Fruit fly (Drosophila melanogaster) whole organism, prepupa: Measurements from ENCODE around the gene eIF1.
A peak's percentile ranks its signal among the peaks of the same experiment; 100 is the strongest.

Experiments
- CG11294 ChIP-seq: fragments of 200-800 bp; sonication (Bioruptor generic); IDR thresholded peaks from 2 replicates; pipeline ENCODE4 v1.3.6; 2022; ENCODE audit warnings: missing biosample characterization, missing genetic modification characterization
- CG15336 ChIP-seq: fragments of 200-800 bp; sonication (Bioruptor generic); IDR thresholded peaks from 2 replicates; pipeline ENCODE4 v1.3.6; 2022; ENCODE audit warnings: missing biosample characterization, missing genetic modification characterization
- CG16779 ChIP-seq: fragments of 200-800 bp; sonication (Bioruptor generic); optimal IDR thresholded peaks from 3 replicates; lab custom pipeline; 2017; ENCODE audit warnings: missing biosample characterization, mild to moderate bottlenecking, missing genetic modification characterization
- CG3032 ChIP-seq: fragments of 200-800 bp; optimal IDR thresholded peaks from 2 replicates; lab custom pipeline; 2019; ENCODE audit warnings: missing biosample characterization, mild to moderate bottlenecking, missing genetic modification characterization, moderate library complexity
- CG31627 ChIP-seq: fragments of 200-800 bp; sonication (Bioruptor generic); optimal IDR thresholded peaks from 3 replicates; lab custom pipeline; 2016; ENCODE audit warnings: missing biosample characterization, missing genetic modification characterization
- CG32006 ChIP-seq: fragments of 200-800 bp; sonication (Bioruptor generic); optimal IDR thresholded peaks from 3 replicates; lab custom pipeline; 2017; ENCODE audit warnings: missing biosample characterization, mild to moderate bottlenecking, missing genetic modification characterization
- CG34406 ChIP-seq: fragments of 200-800 bp; sonication (Bioruptor generic); optimal IDR thresholded peaks from 3 replicates; lab custom pipeline; 2016; ENCODE audit warnings: missing biosample characterization, missing genetic modification characterization
- CG3919 ChIP-seq: fragments of 200-800 bp; sonication (Bioruptor generic); optimal IDR thresholded peaks from 3 replicates; lab custom pipeline; 2016; ENCODE audit warnings: missing biosample characterization, missing genetic modification characterization
- CG4318 ChIP-seq: fragments of 200-800 bp; sonication (Bioruptor generic); optimal IDR thresholded peaks from 3 replicates; lab custom pipeline; 2017; ENCODE audit warnings: missing biosample characterization, mild to moderate bottlenecking, missing genetic modification characterization
- CG6163 ChIP-seq: fragments of 200-800 bp; sonication (Bioruptor generic); IDR thresholded peaks from 3 replicates; pipeline ENCODE4 v1.3.6; 2022; ENCODE audit warnings: missing biosample characterization, missing genetic modification characterization
- CG6276 ChIP-seq: fragments of 200-800 bp; sonication (Bioruptor generic); optimal IDR thresholded peaks from 2 replicates; lab custom pipeline; 2017; ENCODE audit warnings: missing biosample characterization, mild to moderate bottlenecking, missing genetic modification characterization
- CG6808 ChIP-seq: fragments of 200-800 bp; sonication (Bioruptor generic); optimal IDR thresholded peaks from 3 replicates; lab custom pipeline; 2017; ENCODE audit warnings: missing biosample characterization, missing genetic modification characterization, mild to moderate bottlenecking, moderate library complexity, missing genetic modification reagents
- CG6854 ChIP-seq: fragments of 200-800 bp; sonication (Bioruptor generic); optimal IDR thresholded peaks from 2 replicates; lab custom pipeline; 2017; ENCODE audit warnings: missing biosample characterization, mild to moderate bottlenecking, missing genetic modification characterization
- CG7368 ChIP-seq: fragments of 200-800 bp; sonication (Bioruptor generic); optimal IDR thresholded peaks from 3 replicates; lab custom pipeline; 2016; ENCODE audit warnings: missing biosample characterization, missing genetic modification characterization
- CG8119 ChIP-seq: fragments of 200-800 bp; sonication (Bioruptor generic); IDR thresholded peaks from 3 replicates; pipeline ENCODE4 v1.3.6; 2022; ENCODE audit warnings: missing biosample characterization, missing genetic modification characterization
- CG8319 ChIP-seq: fragments of 200-800 bp; sonication (Bioruptor generic); optimal IDR thresholded peaks from 3 replicates; lab custom pipeline; 2016; ENCODE audit warnings: missing biosample characterization, missing genetic modification characterization
- CG8632 ChIP-seq: fragments of 200-800 bp; sonication (Bioruptor generic); optimal IDR thresholded peaks from 3 replicates; lab custom pipeline; 2016; ENCODE audit warnings: missing biosample characterization, missing genetic modification characterization
- CG9139 ChIP-seq: fragments of 200-800 bp; sonication (Bioruptor generic); optimal IDR thresholded peaks from 3 replicates; lab custom pipeline; 2017; ENCODE audit warnings: missing biosample characterization, mild to moderate bottlenecking, missing genetic modification characterization
- Eip93F ChIP-seq: fragments of 200-800 bp; sonication (Bioruptor generic); optimal IDR thresholded peaks from 2 replicates; lab custom pipeline; 2016; ENCODE audit warnings: missing biosample characterization, mild to moderate bottlenecking, missing genetic modification characterization
- Ets21C ChIP-seq: fragments of 200-800 bp; sonication (Bioruptor generic); optimal IDR thresholded peaks from 3 replicates; lab custom pipeline; 2016; ENCODE audit warnings: missing biosample characterization, missing genetic modification characterization
- Ets96B ChIP-seq: fragments of 200-800 bp; optimal IDR thresholded peaks from 2 replicates; lab custom pipeline; 2019; ENCODE audit warnings: missing biosample characterization, mild to moderate bottlenecking, missing genetic modification characterization, moderate library complexity
- Gug ChIP-seq: fragments of 200-800 bp; sonication (Bioruptor generic); IDR thresholded peaks from 2 replicates; pipeline ENCODE4 v1.3.6; 2022; ENCODE audit warnings: missing biosample characterization, missing genetic modification characterization
- Hr38 ChIP-seq: sonication (Bioruptor generic); optimal IDR thresholded peaks from 2 replicates; lab custom pipeline; 2016; ENCODE audit warnings: missing biosample characterization, missing genetic modification characterization
- Hr39 ChIP-seq: fragments of 200-800 bp; sonication (Bioruptor generic); optimal IDR thresholded peaks from 2 replicates; lab custom pipeline; 2016; ENCODE audit warnings: missing biosample characterization, missing genetic modification characterization
- Lpt ChIP-seq: fragments of 200-800 bp; sonication (Bioruptor generic); optimal IDR thresholded peaks from 3 replicates; lab custom pipeline; 2016; ENCODE audit warnings: missing biosample characterization, missing genetic modification characterization
- Met ChIP-seq: fragments of 200-800 bp; sonication (Bioruptor generic); optimal IDR thresholded peaks from 3 replicates; lab custom pipeline; 2016; ENCODE audit warnings: missing biosample characterization, missing genetic modification characterization
- OdsH ChIP-seq: fragments of 200-800 bp; sonication (Bioruptor generic); optimal IDR thresholded peaks from 3 replicates; lab custom pipeline; 2016; ENCODE audit warnings: missing biosample characterization, missing genetic modification characterization
- Smox ChIP-seq: fragments of 200-800 bp; sonication (Bioruptor generic); optimal IDR thresholded peaks from 3 replicates; lab custom pipeline; 2016; ENCODE audit warnings: missing biosample characterization, missing genetic modification characterization
- Sox102F ChIP-seq: fragments of 200-800 bp; sonication (Bioruptor generic); optimal IDR thresholded peaks from 2 replicates; lab custom pipeline; 2016; ENCODE audit warnings: missing biosample characterization, mild to moderate bottlenecking, missing genetic modification characterization
- Sox14 ChIP-seq: fragments of 200-800 bp; sonication (Bioruptor generic); optimal IDR thresholded peaks from 3 replicates; lab custom pipeline; 2016; ENCODE audit warnings: missing biosample characterization, missing genetic modification characterization
- Sox15 ChIP-seq: fragments of 200-800 bp; sonication (Bioruptor generic); optimal IDR thresholded peaks from 3 replicates; lab custom pipeline; 2016; ENCODE audit warnings: missing biosample characterization, missing genetic modification characterization
- cyc ChIP-seq: fragments of 200-800 bp; sonication (Bioruptor generic); optimal IDR thresholded peaks from 3 replicates; lab custom pipeline; 2016; ENCODE audit warnings: missing biosample characterization, missing genetic modification characterization
- dac ChIP-seq: fragments of 200-800 bp; sonication (Bioruptor generic); optimal IDR thresholded peaks from 2 replicates; lab custom pipeline; 2017; ENCODE audit warnings: missing biosample characterization, mild to moderate bottlenecking, missing genetic modification characterization
- dsx ChIP-seq: fragments of 200-800 bp; optimal IDR thresholded peaks from 3 replicates; lab custom pipeline; 2019; ENCODE audit warnings: missing biosample characterization, mild to moderate bottlenecking, missing genetic modification characterization, moderate library complexity; ENCODE audit not compliant: poor library complexity, severe bottlenecking
- eg ChIP-seq: fragments of 200-800 bp; sonication (Bioruptor generic); IDR thresholded peaks from 3 replicates; pipeline ENCODE4 v1.3.6; 2022; ENCODE audit warnings: missing biosample characterization, missing genetic modification characterization
- esn ChIP-seq: fragments of 200-800 bp; sonication (Bioruptor generic); optimal IDR thresholded peaks from 2 replicates; lab custom pipeline; 2016; ENCODE audit warnings: missing biosample characterization, mild to moderate bottlenecking, missing genetic modification characterization, moderate library complexity
- fd59A ChIP-seq: fragments of 200-800 bp; sonication (Bioruptor generic); optimal IDR thresholded peaks from 2 replicates; lab custom pipeline; 2017; ENCODE audit warnings: missing biosample characterization, mild to moderate bottlenecking, missing genetic modification characterization, missing genetic modification reagents
- fkh ChIP-seq: fragments of 200-800 bp; sonication (Bioruptor generic); optimal IDR thresholded peaks from 3 replicates; lab custom pipeline; 2017; ENCODE audit warnings: missing biosample characterization, mild to moderate bottlenecking, missing genetic modification characterization, moderate library complexity
- lz ChIP-seq: fragments of 200-800 bp; sonication (Bioruptor generic); optimal IDR thresholded peaks from 3 replicates; lab custom pipeline; 2016; ENCODE audit warnings: missing biosample characterization, missing genetic modification characterization
- net ChIP-seq: fragments of 200-800 bp; sonication (Bioruptor generic); optimal IDR thresholded peaks from 3 replicates; lab custom pipeline; 2016; ENCODE audit warnings: missing biosample characterization, missing genetic modification characterization
- salr ChIP-seq, 2 experiments: fragments of 200-800 bp; sonication (Bioruptor generic); optimal IDR thresholded peaks; 3 replicates each; lab custom pipeline; 2016 to 2018; ENCODE audit warnings: missing biosample characterization in 2 of 2, missing genetic modification characterization in 2 of 2, mild to moderate bottlenecking in 1 of 2
- spab ChIP-seq: fragments of 200-800 bp; sonication (Bioruptor generic); optimal IDR thresholded peaks from 2 replicates; lab custom pipeline; 2017; ENCODE audit warnings: missing biosample characterization, mild to moderate bottlenecking, missing genetic modification characterization, missing genetic modification reagents
- svp ChIP-seq: fragments of 200-800 bp; sonication (Bioruptor generic); peaks from one replicate; lab custom pipeline; 2016; ENCODE audit warnings: missing biosample characterization, missing genetic modification characterization

Gene eIF1

DNA sequence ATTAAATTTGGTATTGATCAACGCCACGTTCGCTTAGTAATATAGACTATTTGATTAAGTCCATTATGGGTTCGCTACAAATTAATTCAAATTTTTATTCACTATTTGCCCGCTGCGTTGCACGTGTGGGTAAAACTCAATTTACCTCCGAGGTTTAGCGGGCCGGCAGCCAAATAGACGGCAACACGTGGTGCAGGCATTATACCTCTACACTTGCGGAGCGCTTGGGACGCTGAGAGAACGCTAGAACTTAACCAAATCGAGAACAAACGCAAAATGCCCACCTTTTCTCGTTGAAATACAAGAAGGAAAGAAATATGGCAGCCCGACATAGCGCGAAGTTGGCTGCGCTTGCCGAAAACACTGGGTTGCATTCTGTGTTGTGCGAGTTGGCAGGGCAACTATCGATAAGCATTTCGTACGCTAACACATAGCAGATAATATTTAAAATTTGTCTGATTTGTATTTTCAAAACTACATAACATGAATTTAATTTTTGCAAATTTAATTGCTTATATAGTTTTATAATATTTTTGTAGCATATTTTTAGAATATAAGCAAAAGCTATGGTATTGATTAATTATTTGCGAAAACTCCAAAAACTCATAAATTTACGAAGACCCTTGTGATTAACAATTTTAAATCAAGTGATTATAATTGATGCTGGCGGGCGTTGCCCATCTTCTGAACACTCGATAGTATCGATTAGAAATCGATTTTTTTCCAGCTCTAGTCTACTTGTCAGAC lies at the start of gene eIF1, which contains the start of gene RpL28 (continued):
- peak; percentile 21 for TF ChIP-seq Ets21C
- TF ChIP-seq lz (GFP tag; lab: Kevin White, UChicago), result peak; percentile 91
- peak; percentile 68 for TF ChIP-seq Sox15 (GFP tag; lab: Kevin White, UChicago)
- TF ChIP-seq Hr38, result no peak
- TF ChIP-seq Sox14 (GFP tag; lab: Kevin White, UChicago), result peak; percentile 75
- TF ChIP-seq dac, result peak; percentile 78
- TF ChIP-seq cyc (GFP tag; lab: Kevin White, UChicago), result peak; percentile 91
- TF ChIP-seq CG8319, result peak; percentile 84
- no peak for TF ChIP-seq CG9139 (GFP tag; lab: Kevin White, UChicago)

- TF ChIP-seq CG6276, result no peak
- TF ChIP-seq OdsH, result no peak
- no peak for TF ChIP-seq CG6808 (GFP tag; lab: Kevin White, UChicago)
- TF ChIP-seq CG3919 (GFP tag; lab: Kevin White, UChicago), result no peak
- TF ChIP-seq CG6163 (GFP tag; lab: Robert Waterston, UW), result no peak
- no peak for TF ChIP-seq CG4318
- TF ChIP-seq CG8119, result no peak
- no peak for TF ChIP-seq CG11294 (GFP tag; lab: Robert Waterston, UW)
- TF ChIP-seq CG6854, result no peak
- TF ChIP-seq CG8632 (GFP tag; lab: Kevin White, UChicago), result no peak
- no peak for TF ChIP-seq CG15336 (GFP tag; lab: Robert Waterston, UW)
- no peak for TF ChIP-seq svp (GFP tag; lab: Kevin White, UChicago)
- no peak for TF ChIP-seq CG16779 (tag; lab: Kevin White, UChicago)
- TF ChIP-seq fkh (GFP tag; lab: Kevin White, UChicago), result no peak
These were observed 45.3 kb upstream of the eIF1 start for dm6 chr3L:3177872-3178271.

DNA sequence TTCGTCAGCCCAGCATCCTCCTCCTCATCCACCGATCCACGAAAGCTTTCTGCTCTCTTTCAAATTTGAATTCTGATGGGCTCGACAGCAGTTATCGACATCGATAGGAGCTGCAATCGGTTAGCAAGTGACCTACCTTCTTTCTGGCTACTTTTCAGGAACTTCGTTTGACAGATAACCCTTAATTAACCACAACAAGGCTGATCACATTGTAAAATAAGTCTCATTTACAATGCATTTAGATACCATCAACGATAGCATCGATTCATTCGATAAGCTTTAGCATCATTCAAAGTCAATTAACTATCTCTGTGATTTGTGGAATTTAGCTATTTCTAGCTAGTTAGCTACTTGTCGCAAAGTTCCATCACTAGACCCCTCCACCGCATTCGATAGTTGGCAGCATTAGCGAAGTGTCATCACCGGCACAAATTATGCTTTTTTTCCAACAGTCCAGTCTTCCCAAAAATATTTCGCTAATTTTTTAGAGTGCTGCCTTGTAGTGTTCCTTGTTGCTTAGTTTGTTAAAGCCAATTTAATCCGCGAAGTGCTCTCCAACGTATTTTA lies 44.5 kb upstream of the eIF1 start, which contains the start of the genes MnM and Girdin:
MnM (minus strand) TSS at position 51 of the 567 bp plus-strand sequence.
Girdin (plus strand) TSS at position 401 of the 567 bp plus-strand sequence.
- TF ChIP-seq CG3032, result peak; percentile 44
- TF ChIP-seq Lpt, result peak; percentile 19
- TF ChIP-seq CG6163 (GFP tag; lab: Robert Waterston, UW), result peak; percentile 29; the same call in 1 of the 3 replicates
- TF ChIP-seq fd59A (GFP tag; lab: Kevin White, UChicago), result peak; percentile 6
- peak; percentile 81 for TF ChIP-seq Hr39 (GFP tag; lab: Kevin White, UChicago)
- peak; percentile 76 for TF ChIP-seq esn (GFP tag; lab: Kevin White, UChicago)
- TF ChIP-seq CG34406 (GFP tag; lab: Kevin White, UChicago), result peak; percentile 11
- TF ChIP-seq CG11294 (GFP tag; lab: Robert Waterston, UW), result no peak
- peak; percentile 57 for TF ChIP-seq cyc (GFP tag; lab: Kevin White, UChicago)
- TF ChIP-seq Sox15 (GFP tag; lab: Kevin White, UChicago), result peak; percentile 38
- no peak for TF ChIP-seq CG3919 (GFP tag; lab: Kevin White, UChicago)
- TF ChIP-seq salr (GFP tag; optimal IDR thresholded peaks at IDR 0.05; lab: Kevin White, UChicago), result no peak
- peak; percentile 59 for TF ChIP-seq Smox (GFP tag; lab: Kevin White, UChicago)
- TF ChIP-seq CG8119, result no peak
- TF ChIP-seq Gug (GFP tag; lab: Robert Waterston, UW), result peak; percentile 28; the same call in 1 of the 2 replicates
- peak; percentile 79 for TF ChIP-seq CG31627 (GFP tag; lab: Kevin White, UChicago)
- TF ChIP-seq CG4318, result no peak
- peak; percentile 84 for TF ChIP-seq lz (GFP tag; lab: Kevin White, UChicago)
- TF ChIP-seq CG6854, result no peak

dm6 chr3L:3179474-3179873 lies 43.7 kb upstream of the eIF1 start:
- TF ChIP-seq CG7368 (GFP tag; lab: Kevin White, UChicago) (peak; percentile 88), Smox (GFP tag; lab: Kevin White, UChicago) (no peak), CG8632 (GFP tag; lab: Kevin White, UChicago) (peak; percentile 90), CG4318 (no peak), CG6276 (no peak), dsx (GFP tag; lab: Kevin White, UChicago) (peak; percentile 94), svp (GFP tag; lab: Kevin White, UChicago) (no peak), Ets96B (peak; percentile 95), eg (GFP tag; lab: Robert Waterston, UW) (peak; percentile 95), Met (GFP tag; lab: Kevin White, UChicago) (peak; percentile 93), CG32006 (GFP tag; lab: Kevin White, UChicago) (peak; percentile 85), fd59A (GFP tag; lab: Kevin White, UChicago) (peak; percentile 85), spab (GFP tag; lab: Kevin White, UChicago) (peak; percentile 92), net (GFP tag; lab: Kevin White, UChicago) (peak; percentile 87), salr (GFP tag; optimal IDR thresholded peaks at IDR 0.05; lab: Kevin White, UChicago) (peak in 1 of 2 experiments; percentile 84), CG3032 (peak; percentile 91), Eip93F (GFP tag; lab: Kevin White, UChicago) (peak; percentile 86), Sox102F (GFP tag; lab: Kevin White, UChicago) (no peak), CG8319 (peak; percentile 85)
